Fruit fly (Drosophila melanogaster) whole organism, embryonic: Measurements from ENCODE around the gene CG13250.

Experiments used
- Blimp-1 ChIP-seq: fragments of 200-800 bp; sonication (Bioruptor generic); optimal IDR thresholded peaks from 3 replicates; lab custom pipeline; 2018; ENCODE audit warnings: missing biosample characterization, missing genetic modification characterization, mild to moderate bottlenecking, moderate library complexity, missing genetic modification reagents
- C15 ChIP-seq: fragments of 200-800 bp; sonication (Bioruptor generic); IDR thresholded peaks from 3 replicates; pipeline ENCODE4 v1.3.6; 2022; ENCODE audit warnings: missing biosample characterization, missing genetic modification characterization
- CG10321 ChIP-seq: fragments of 200-800 bp; sonication (Bioruptor generic); IDR thresholded peaks from 2 replicates; pipeline ENCODE4 v1.3.6; 2022; ENCODE audit warnings: missing biosample characterization, missing genetic modification characterization
- CG11085 ChIP-seq: fragments of 200-800 bp; sonication (Bioruptor generic); IDR thresholded peaks from 2 replicates; pipeline ENCODE4 v1.3.6; 2022; ENCODE audit warnings: missing biosample characterization, missing genetic modification characterization
- CG11093 ChIP-seq: fragments of 200-800 bp; sonication (Bioruptor generic); IDR thresholded peaks from 3 replicates; pipeline ENCODE4 v1.3.6; 2022; ENCODE audit warnings: missing biosample characterization, missing genetic modification characterization
- CG12391 ChIP-seq: fragments of 200-800 bp; sonication (Bioruptor generic); optimal IDR thresholded peaks from 3 replicates; lab custom pipeline; 2018; ENCODE audit warnings: missing biosample characterization, mild to moderate bottlenecking, missing genetic modification characterization, moderate library complexity
- CG14014 ChIP-seq: fragments of 200-800 bp; sonication (Bioruptor generic); IDR thresholded peaks from 2 replicates; pipeline ENCODE4 v1.3.6; 2022; ENCODE audit warnings: missing biosample characterization, missing genetic modification characterization
- CG17568 ChIP-seq: fragments of 200-800 bp; sonication (Bioruptor generic); optimal IDR thresholded peaks from 2 replicates; lab custom pipeline; 2018; ENCODE audit warnings: missing biosample characterization, mild to moderate bottlenecking, missing genetic modification characterization, moderate library complexity
- CG17829 ChIP-seq: fragments of 200-800 bp; optimal IDR thresholded peaks from 2 replicates; lab custom pipeline; 2019; ENCODE audit warnings: missing biosample characterization, mild to moderate bottlenecking, missing genetic modification characterization, moderate library complexity
- CG18011 ChIP-seq: fragments of 200-800 bp; sonication (Bioruptor generic); optimal IDR thresholded peaks from 2 replicates; lab custom pipeline; 2017; ENCODE audit warnings: missing biosample characterization, missing genetic modification characterization, mild to moderate bottlenecking, moderate library complexity, missing genotype
- CG30431 ChIP-seq: fragments of 200-800 bp; sonication (Bioruptor generic); optimal IDR thresholded peaks from 2 replicates; lab custom pipeline; 2017; ENCODE audit warnings: missing biosample characterization, missing genetic modification characterization
- CG32532 ChIP-seq: fragments of 200-800 bp; sonication (Bioruptor generic); IDR thresholded peaks from 2 replicates; pipeline ENCODE4 v1.3.6; 2022; ENCODE audit warnings: missing biosample characterization, missing genetic modification characterization
- CG4328 ChIP-seq: fragments of 200-800 bp; sonication (Bioruptor generic); optimal IDR thresholded peaks from 3 replicates; lab custom pipeline; 2017; ENCODE audit warnings: missing biosample characterization, missing genetic modification reagents, missing genetic modification characterization
- CG4360 ChIP-seq: fragments of 200-800 bp; sonication (Bioruptor generic); IDR thresholded peaks from 2 replicates; pipeline ENCODE4 v1.3.6; 2022; ENCODE audit warnings: missing biosample characterization, missing genetic modification characterization
- CG43689 ChIP-seq: fragments of 200-800 bp; sonication (Bioruptor generic); IDR thresholded peaks from 2 replicates; pipeline ENCODE4 v1.3.6; 2022; ENCODE audit warnings: missing biosample characterization, missing genetic modification characterization
- CG4404 ChIP-seq: fragments of 200-800 bp; sonication (Bioruptor generic); IDR thresholded peaks from 2 replicates; pipeline ENCODE4 v1.3.6; 2022; ENCODE audit warnings: missing biosample characterization, missing genetic modification characterization
- CG8765 ChIP-seq: fragments of 200-800 bp; sonication (Bioruptor generic); IDR thresholded peaks from 2 replicates; pipeline ENCODE4 v1.3.6; 2022; ENCODE audit warnings: missing biosample characterization, missing genetic modification characterization
- Dp ChIP-seq: fragments of 200-800 bp; sonication (Bioruptor generic); optimal IDR thresholded peaks from 2 replicates; lab custom pipeline; 2018; ENCODE audit warnings: missing biosample characterization, mild to moderate bottlenecking, missing genetic modification characterization, moderate library complexity
- E2f2 ChIP-seq: fragments of 200-800 bp; sonication (Bioruptor generic); IDR thresholded peaks from 2 replicates; pipeline ENCODE4 v1.3.6; 2022; ENCODE audit warnings: missing biosample characterization, missing genetic modification characterization
- Elba2 ChIP-seq: fragments of 200-800 bp; sonication (Bioruptor generic); optimal IDR thresholded peaks from 3 replicates; lab custom pipeline; 2016; ENCODE audit warnings: missing biosample characterization, missing genetic modification characterization
- Ets65A ChIP-seq: fragments of 200-800 bp; sonication (Bioruptor generic); peaks from one replicate; lab custom pipeline; 2016; ENCODE audit warnings: missing biosample characterization, missing genetic modification characterization
- Max ChIP-seq: fragments of 200-800 bp; sonication (Bioruptor generic); optimal IDR thresholded peaks from 2 replicates; lab custom pipeline; 2016; ENCODE audit warnings: missing biosample characterization, mild to moderate bottlenecking, missing genetic modification characterization
- Nf-YB ChIP-seq: fragments of 200-800 bp; sonication (Bioruptor generic); optimal IDR thresholded peaks from 3 replicates; lab custom pipeline; 2019; ENCODE audit warnings: missing biosample characterization, mild to moderate bottlenecking, missing genetic modification characterization, moderate library complexity
- Optix ChIP-seq: fragments of 200-800 bp; sonication (Bioruptor generic); IDR thresholded peaks from 3 replicates; pipeline ENCODE4 v1.3.6; 2022; ENCODE audit warnings: missing biosample characterization, missing genetic modification characterization
- Scr ChIP-seq: fragments of 200-800 bp; sonication (Bioruptor generic); IDR thresholded peaks from 2 replicates; pipeline ENCODE4 v1.3.6; 2022; ENCODE audit warnings: missing biosample characterization, missing genetic modification characterization; ENCODE audit not compliant: partially characterized antibody
- ap ChIP-seq: fragments of 200-800 bp; sonication (Bioruptor generic); IDR thresholded peaks from 2 replicates; pipeline ENCODE4 v1.3.6; 2022; ENCODE audit warnings: missing biosample characterization, missing genetic modification characterization
- ato ChIP-seq: fragments of 200-800 bp; sonication (Bioruptor generic); IDR thresholded peaks from 2 replicates; pipeline ENCODE4 v1.3.6; 2022; ENCODE audit warnings: missing biosample characterization, missing genetic modification characterization; ENCODE audit not compliant: partially characterized antibody
- croc ChIP-seq: fragments of 200-800 bp; sonication (Bioruptor generic); conservative IDR thresholded peaks from 3 replicates; pipeline ENCODE4 v1.3.6; 2022; ENCODE audit warnings: missing biosample characterization, missing genetic modification characterization
- da ChIP-seq: fragments of 200-800 bp; sonication (Bioruptor generic); optimal IDR thresholded peaks from 2 replicates; lab custom pipeline; 2016; ENCODE audit warnings: missing biosample characterization, missing genetic modification characterization
- dan ChIP-seq: fragments of 200-800 bp; sonication (Bioruptor generic); IDR thresholded peaks from 2 replicates; pipeline ENCODE4 v1.3.6; 2022; ENCODE audit warnings: missing biosample characterization, missing genetic modification characterization
- dimm ChIP-seq: fragments of 200-800 bp; sonication (Bioruptor generic); IDR thresholded peaks from 2 replicates; pipeline ENCODE4 v1.3.6; 2022; ENCODE audit warnings: missing biosample characterization, missing genetic modification characterization
- eve ChIP-seq, 2 experiments: fragments of >200 bp; optimal IDR thresholded peaks; 2 replicates each; lab custom pipeline; 2017; ENCODE audit warnings: missing biosample characterization in 2 of 2, missing genetic modification characterization in 2 of 2
- fd102C ChIP-seq: fragments of 200-800 bp; sonication (Bioruptor generic); optimal IDR thresholded peaks from 2 replicates; lab custom pipeline; 2018; ENCODE audit warnings: missing biosample characterization, mild to moderate bottlenecking, missing genetic modification characterization, moderate library complexity
- gcm ChIP-seq: fragments of 200-800 bp; sonication (Bioruptor generic); optimal IDR thresholded peaks from 2 replicates; lab custom pipeline; 2019; ENCODE audit warnings: missing biosample characterization, mild to moderate bottlenecking, missing genetic modification characterization, moderate library complexity
- ham ChIP-seq: fragments of 200-800 bp; sonication (Bioruptor generic); IDR thresholded peaks from 2 replicates; pipeline ENCODE4 v1.3.6; 2022; ENCODE audit warnings: missing biosample characterization, missing genetic modification characterization
- jigr1 ChIP-seq: fragments of 200-800 bp; sonication (Bioruptor generic); IDR thresholded peaks from 3 replicates; pipeline ENCODE4 v1.3.6; 2022; ENCODE audit warnings: missing biosample characterization, missing genetic modification characterization
- jumu ChIP-seq: fragments of 200-800 bp; sonication (Bioruptor generic); optimal IDR thresholded peaks from 3 replicates; lab custom pipeline; 2016; ENCODE audit warnings: missing biosample characterization, missing genetic modification characterization
- knrl ChIP-seq: fragments of 200-800 bp; sonication (Bioruptor generic); IDR thresholded peaks from 3 replicates; pipeline ENCODE4 v1.3.6; 2022; ENCODE audit warnings: missing biosample characterization, missing genetic modification characterization; ENCODE audit not compliant: partially characterized antibody
- lilli ChIP-seq: fragments of 200-800 bp; sonication (Bioruptor generic); optimal IDR thresholded peaks from 3 replicates; lab custom pipeline; 2016; ENCODE audit warnings: missing biosample characterization, missing genetic modification characterization
- peb ChIP-seq: fragments of 200-800 bp; sonication (Bioruptor generic); IDR thresholded peaks from 2 replicates; pipeline ENCODE4 v1.3.6; 2022; ENCODE audit warnings: missing biosample characterization, missing genetic modification characterization
- pfk ChIP-seq: fragments of 200-800 bp; sonication (Bioruptor generic); optimal IDR thresholded peaks from 2 replicates; lab custom pipeline; 2018; ENCODE audit warnings: missing biosample characterization, mild to moderate bottlenecking, missing genetic modification characterization, moderate library complexity
- pros ChIP-seq: fragments of 200-800 bp; sonication (Bioruptor generic); optimal IDR thresholded peaks from 3 replicates; lab custom pipeline; 2019; ENCODE audit warnings: missing biosample characterization, mild to moderate bottlenecking, missing genetic modification characterization, moderate library complexity
- sr ChIP-seq: fragments of 200-800 bp; sonication (Bioruptor generic); IDR thresholded peaks from 3 replicates; pipeline ENCODE4 v1.3.6; 2022; ENCODE audit warnings: missing biosample characterization, missing genetic modification characterization
- tio ChIP-seq: fragments of 200-800 bp; sonication (Bioruptor generic); optimal IDR thresholded peaks from 2 replicates; lab custom pipeline; 2017; ENCODE audit warnings: missing biosample characterization, missing genetic modification characterization, inconsistent platforms
- tll ChIP-seq, 2 experiments: fragments of 200-800 bp in 1 of 2; fragments of >200 bp in 1 of 2; sonication (Bioruptor generic) in 1 of 2; optimal IDR thresholded peaks; 2 replicates each; lab custom pipeline; 2017 to 2019; ENCODE audit warnings: missing biosample characterization in 2 of 2, missing genetic modification characterization in 2 of 2, mild to moderate bottlenecking in 1 of 2, moderate library complexity in 1 of 2
- trh ChIP-seq: fragments of 200-800 bp; sonication (Bioruptor generic); optimal IDR thresholded peaks from 2 replicates; lab custom pipeline; 2016; ENCODE audit warnings: missing biosample characterization, missing genetic modification characterization
- tup ChIP-seq: fragments of 200-800 bp; sonication (Bioruptor generic); optimal IDR thresholded peaks from 2 replicates; lab custom pipeline; 2016; ENCODE audit warnings: missing biosample characterization, mild to moderate bottlenecking, missing genetic modification characterization, moderate library complexity
- unpg ChIP-seq: fragments of 200-800 bp; sonication (Bioruptor generic); optimal IDR thresholded peaks from 3 replicates; lab custom pipeline; 2018; ENCODE audit warnings: missing biosample characterization, mild to moderate bottlenecking, missing genetic modification characterization, moderate library complexity
- wor ChIP-seq: fragments of 200-800 bp; sonication (Bioruptor generic); IDR thresholded peaks from 2 replicates; pipeline ENCODE4 v1.3.6; 2022; ENCODE audit warnings: missing biosample characterization, missing genetic modification characterization
- zfh2 ChIP-seq: fragments of 200-800 bp; sonication (Bioruptor generic); optimal IDR thresholded peaks from 2 replicates; lab custom pipeline; 2016; ENCODE audit warnings: missing biosample characterization, missing genetic modification characterization

CG13250 gene

DNA sequence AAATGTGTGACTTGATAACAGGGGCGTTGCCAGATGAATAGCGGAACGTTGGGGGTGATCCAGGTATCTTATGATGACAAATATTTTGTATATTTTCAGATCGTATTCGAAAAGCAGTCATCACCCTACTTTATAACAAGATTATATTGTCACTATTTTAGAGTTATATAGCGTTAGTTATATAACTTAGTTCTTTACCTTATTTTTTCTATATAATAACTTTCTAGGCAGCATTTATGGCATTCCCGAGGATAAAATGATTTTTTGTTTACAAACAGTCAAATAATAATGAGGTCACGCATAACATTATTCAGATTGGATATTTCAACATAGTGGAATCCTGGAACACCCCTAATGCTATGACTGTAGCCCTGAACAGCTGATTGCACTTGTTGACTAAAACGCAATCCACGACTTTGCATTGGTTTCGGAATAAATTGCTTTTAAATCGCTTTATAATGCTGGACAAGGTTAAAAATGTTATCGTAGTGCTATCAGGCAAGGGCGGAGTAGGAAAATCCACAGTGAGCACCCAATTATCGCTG lies 7.2 kb upstream of the CG13250 start, which contains the start of gene Nubp2 (continued):
- TF ChIP-seq CG17568 (peak; percentile 89), lilli (GFP tag; lab: Kevin White, UChicago) (peak; percentile 97), CG4360 (GFP tag; lab: Robert Waterston, UW) (no peak; the same call in 1 of the 2 replicates), unpg (GFP tag; lab: Kevin White, UChicago) (peak; percentile 95), pfk (GFP tag; lab: Kevin White, UChicago) (peak; percentile 39), Dp (GFP tag; lab: Kevin White, UChicago) (peak; percentile 33), Blimp-1 (GFP tag; lab: Kevin White, UChicago) (peak; percentile 91), CG17829 (tag; lab: Kevin White, UChicago) (peak; percentile 97), E2f2 (GFP tag; lab: Robert Waterston, UW) (peak; percentile 72), ato (GFP tag; lab: Robert Waterston, UW) (no peak), sr (peak; percentile 48; the same call in 1 of the 3 replicates), Nf-YB (peak; percentile 90), CG11085 (GFP tag; lab: Robert Waterston, UW) (peak; percentile 90), CG4328 (GFP tag; lab: Kevin White, UChicago) (peak; percentile 94), Ets65A (GFP tag; lab: Kevin White, UChicago) (peak; percentile 99), jigr1 (GFP tag; lab: Robert Waterston, UW) (peak; percentile 79; the same call in 2 of the 3 replicates), fd102C (GFP tag; lab: Kevin White, UChicago) (peak; percentile 53), CG12391 (tag; lab: Kevin White, UChicago) (peak; percentile 98), Scr (no peak), tio (GFP tag; lab: Kevin White, UChicago) (peak; percentile 97), CG32532 (GFP tag; lab: Robert Waterston, UW) (peak; percentile 94), tll (GFP tag; optimal IDR thresholded peaks at IDR 0.05; lab: Kevin White, UChicago) (peak; percentile 82 to 88), Optix (GFP tag; lab: Robert Waterston, UW) (peak; percentile 74; the same call in 2 of the 3 replicates), jumu (GFP tag; lab: Kevin White, UChicago) (peak; percentile 92), ap (peak; percentile 82), tup (GFP tag; lab: Kevin White, UChicago) (peak; percentile 87), CG8765 (peak; percentile 88), eve (GFP tag; optimal IDR thresholded peaks at IDR 0.05; lab: Kevin White, UChicago) (peak; percentile 79 to 97), dimm (GFP tag; lab: Robert Waterston, UW) (peak; percentile 82), dan (no peak), CG10321 (GFP tag; lab: Robert Waterston, UW) (peak; percentile 55), trh (GFP tag; lab: Kevin White, UChicago) (peak; percentile 95), knrl (GFP tag; lab: Robert Waterston, UW) (peak; percentile 28; the same call in 1 of the 3 replicates), wor (peak; percentile 83), da (GFP tag; lab: Kevin White, UChicago) (peak; percentile 86), zfh2 (peak; percentile 96), gcm (GFP tag; lab: Kevin White, UChicago) (peak; percentile 92), pros (GFP tag; lab: Kevin White, UChicago) (peak; percentile 53), Max (GFP tag; lab: Kevin White, UChicago) (peak; percentile 96), CG18011 (GFP tag; lab: Kevin White, UChicago) (peak; percentile 84), CG30431 (GFP tag; lab: Kevin White, UChicago) (peak; percentile 91), CG4404 (GFP tag; lab: Robert Waterston, UW) (peak; percentile 96), croc (peak; percentile 93), peb (GFP tag; lab: Robert Waterston, UW) (peak; percentile 83), CG11093 (GFP tag; lab: Robert Waterston, UW) (peak; percentile 92), CG14014 (GFP tag; lab: Robert Waterston, UW) (peak; percentile 91), Elba2 (GFP tag; lab: Kevin White, UChicago) (peak; percentile 90), C15 (GFP tag; lab: Robert Waterston, UW) (peak; percentile 75; the same call in 2 of the 3 replicates), CG43689 (GFP tag; lab: Robert Waterston, UW) (peak; percentile 73), ham (GFP tag; lab: Robert Waterston, UW) (peak; percentile 73)
